Worm (Caenorhabditis elegans) whole organism, L4 larva: Measurements from ENCODE around the gene rps-30.

Source experiments
- D1046.2 ChIP-seq: fragments of 200-800 bp; sonication (Bioruptor generic); IDR thresholded peaks from 2 replicates; pipeline ENCODE4 v1.3.6; 2022; ENCODE audit warnings: missing genetic modification characterization, missing compliant biosample characterization
- F26F4.8 ChIP-seq: fragments of 200-800 bp; sonication (Bioruptor generic); conservative IDR thresholded peaks from 2 replicates; pipeline ENCODE4 v1.3.6; 2022; ENCODE audit warnings: missing genetic modification characterization, missing compliant biosample characterization
- F37D6.2 ChIP-seq: sonication (generic microtip); optimal IDR thresholded peaks from 2 replicates; lab custom pipeline; 2016; ENCODE audit warnings: mild to moderate bottlenecking, missing genetic modification characterization, missing compliant biosample characterization
- R02D3.7 ChIP-seq: fragments of 150-350 bp; sonication (generic microtip); optimal IDR thresholded peaks from 3 replicates; lab custom pipeline; 2014; ENCODE audit warnings: missing biosample characterization, missing genetic modification characterization
- T20F7.1 ChIP-seq: fragments of 200-800 bp; sonication (Bioruptor generic); optimal IDR thresholded peaks from 2 replicates; lab custom pipeline; 2018; ENCODE audit warnings: mild to moderate bottlenecking, missing genetic modification characterization, missing compliant biosample characterization
- Y48G9A.11 ChIP-seq: fragments of 200-800 bp; sonication (Bioruptor generic); IDR thresholded peaks from 2 replicates; pipeline ENCODE4 v1.3.6; 2022; ENCODE audit warnings: missing genetic modification reagents, missing genetic modification characterization, missing compliant biosample characterization
- aha-1 ChIP-seq: fragments of 150-350 bp; peaks from one replicate; lab custom pipeline; 2014; ENCODE audit warnings: missing biosample characterization, missing genetic modification characterization
- ceh-20 ChIP-seq: fragments of 200-800 bp; sonication (Bioruptor generic); IDR thresholded peaks from 2 replicates; pipeline ENCODE4 v1.3.6; 2022; ENCODE audit warnings: missing genetic modification reagents, missing genetic modification characterization, missing compliant biosample characterization
- ceh-28 ChIP-seq: fragments of 150-350 bp; optimal IDR thresholded peaks from 2 replicates; lab custom pipeline; 2014; ENCODE audit warnings: missing biosample characterization, missing genetic modification reagents, missing genetic modification characterization
- ceh-32 ChIP-seq: sonication (generic microtip); optimal IDR thresholded peaks from 2 replicates; lab custom pipeline; 2016; ENCODE audit warnings: mild to moderate bottlenecking, missing genetic modification characterization, missing compliant biosample characterization; ENCODE audit not compliant: poor library complexity
- ces-1 ChIP-seq: fragments of 150-350 bp; sonication (generic microtip); optimal IDR thresholded peaks from 4 replicates; lab custom pipeline; 2014; ENCODE audit warnings: missing biosample characterization, missing genetic modification reagents, missing genetic modification characterization
- ctbp-1 ChIP-seq: fragments of 200-800 bp; sonication (Bioruptor generic); IDR thresholded peaks from 2 replicates; pipeline ENCODE4 v1.3.6; 2022; ENCODE audit warnings: missing genetic modification reagents, missing genetic modification characterization, missing compliant biosample characterization
- dmd-9 ChIP-seq: fragments of 200-800 bp; sonication (Bioruptor generic); IDR thresholded peaks from 2 replicates; pipeline ENCODE4 v1.3.6; 2022; ENCODE audit warnings: missing genetic modification reagents, missing genetic modification characterization, missing compliant biosample characterization
- egl-43 ChIP-seq: fragments of 200-800 bp; sonication (Bioruptor generic); IDR thresholded peaks from 2 replicates; pipeline ENCODE4 v1.3.6; 2022; ENCODE audit warnings: missing genetic modification reagents, missing genetic modification characterization, missing compliant biosample characterization
- fkh-10 ChIP-seq: fragments of 150-350 bp; optimal IDR thresholded peaks from 2 replicates; lab custom pipeline; 2014; ENCODE audit warnings: missing biosample characterization, missing genetic modification reagents, missing genetic modification characterization
- hlh-30 ChIP-seq: sonication (generic microtip); optimal IDR thresholded peaks from 2 replicates; lab custom pipeline; 2017; ENCODE audit warnings: antibody characterized with exemption, mild to moderate bottlenecking, missing genetic modification characterization, missing compliant biosample characterization; ENCODE audit not compliant: insufficient read depth
- lin-1 ChIP-seq: fragments of 200-800 bp; sonication (Bioruptor generic); IDR thresholded peaks from 2 replicates; pipeline ENCODE4 v1.3.6; 2022; ENCODE audit warnings: missing genetic modification reagents, missing genetic modification characterization, missing compliant biosample characterization
- lin-13 ChIP-seq: fragments of 150-350 bp; optimal IDR thresholded peaks from 2 replicates; lab custom pipeline; 2014; ENCODE audit warnings: missing biosample characterization, missing genetic modification reagents, missing genetic modification characterization
- madf-9 ChIP-seq: fragments of 200-800 bp; sonication (Bioruptor generic); conservative IDR thresholded peaks from 2 replicates; pipeline ENCODE4 v1.3.6; 2022; ENCODE audit warnings: missing genetic modification reagents, missing genetic modification characterization, missing compliant biosample characterization
- mdl-1 ChIP-seq, 2 experiments: fragments of 150-350 bp in 1 of 2; sonication (generic microtip) in 1 of 2; optimal IDR thresholded peaks; 2 replicates each; lab custom pipeline; 2014 to 2017; ENCODE audit warnings: missing biosample characterization in 2 of 2, missing genetic modification characterization in 2 of 2
- mxl-2 ChIP-seq: fragments of 200-800 bp; sonication (Bioruptor generic); conservative IDR thresholded peaks from 2 replicates; pipeline ENCODE4 v1.3.6; 2022; ENCODE audit warnings: missing genetic modification reagents, missing genetic modification characterization, missing compliant biosample characterization
- nhr-10 ChIP-seq: fragments of 150-350 bp; optimal IDR thresholded peaks from 2 replicates; lab custom pipeline; 2014; ENCODE audit warnings: missing biosample characterization, missing genetic modification characterization
- nhr-28 ChIP-seq: fragments of 150-350 bp; optimal IDR thresholded peaks from 2 replicates; lab custom pipeline; 2014; ENCODE audit warnings: missing biosample characterization, missing genetic modification characterization
- nhr-41 ChIP-seq: fragments of 200-800 bp; sonication (Bioruptor generic); IDR thresholded peaks from 2 replicates; pipeline ENCODE4 v1.3.6; 2022; ENCODE audit warnings: missing genetic modification reagents, missing genetic modification characterization, missing compliant biosample characterization
- pha-4 ChIP-seq, 2 experiments: fragments of 150-350 bp in 1 of 2; fragments of 200-800 bp in 1 of 2; sonication (Bioruptor generic) in 1 of 2; IDR thresholded peaks in 1 of 2; optimal IDR thresholded peaks in 1 of 2; 2 replicates each; pipeline versions ENCODE4 v1.3.6 to Lab custom; 2014 to 2022; ENCODE audit warnings: missing genetic modification characterization in 2 of 2, missing genetic modification reagents in 2 of 2, missing biosample characterization in 1 of 2, missing compliant biosample characterization in 1 of 2
- skn-1 ChIP-seq: fragments of 150-350 bp; optimal IDR thresholded peaks from 2 replicates; lab custom pipeline; 2014; ENCODE audit warnings: missing biosample characterization, missing genetic modification characterization
- spr-1 ChIP-seq: sonication (generic microtip); optimal IDR thresholded peaks from 2 replicates; lab custom pipeline; 2016; ENCODE audit warnings: mild to moderate bottlenecking, missing genetic modification characterization, missing compliant biosample characterization
- spr-3 ChIP-seq: fragments of 200-800 bp; sonication (Bioruptor generic); optimal IDR thresholded peaks from 2 replicates; lab custom pipeline; 2018; ENCODE audit warnings: mild to moderate bottlenecking, missing genetic modification characterization, missing compliant biosample characterization
- unc-39 ChIP-seq: sonication (generic microtip); optimal IDR thresholded peaks from 2 replicates; lab custom pipeline; 2017; ENCODE audit warnings: missing biosample characterization, missing genetic modification characterization
- vab-7 ChIP-seq: fragments of 200-800 bp; sonication (Bioruptor generic); IDR thresholded peaks from 2 replicates; pipeline ENCODE4 v1.3.6; 2022; ENCODE audit warnings: missing genetic modification reagents, missing genetic modification characterization, missing compliant biosample characterization
- zag-1 ChIP-seq: fragments of 150-350 bp; optimal IDR thresholded peaks from 2 replicates; lab custom pipeline; 2014; ENCODE audit warnings: missing biosample characterization, missing genetic modification characterization
- zip-2 ChIP-seq: fragments of 150-350 bp; optimal IDR thresholded peaks from 2 replicates; lab custom pipeline; 2014; ENCODE audit warnings: missing biosample characterization, missing genetic modification characterization

The rps-30 gene

DNA sequence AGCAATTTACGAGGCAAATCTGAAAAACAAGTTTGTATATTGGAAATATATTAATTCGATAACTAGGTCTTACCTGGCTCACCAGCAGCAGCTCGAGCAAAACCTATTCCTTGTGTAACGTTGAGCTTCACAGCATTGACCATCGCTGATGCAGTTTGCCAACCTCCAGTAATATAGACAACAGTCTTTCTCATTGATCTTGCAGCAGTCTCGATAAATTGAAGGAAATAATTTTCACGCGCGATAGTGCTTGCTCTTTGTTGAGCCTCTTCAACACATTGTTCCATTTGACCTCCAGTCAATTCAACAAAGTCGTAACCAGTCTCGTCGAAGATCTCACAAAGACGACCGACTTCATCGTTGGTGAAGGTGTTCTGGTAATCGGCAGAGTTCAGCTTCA lies 34.2 kb downstream of the rps-30 start:
- TF ChIP-seq skn-1 (tag; lab: Kevin White, UChicago) (no peak), spr-3 (GFP tag; lab: Kevin White, UChicago) (no peak), mxl-2 (GFP tag; lab: Robert Waterston, UW) (no peak), aha-1 (tag; lab: Kevin White, UChicago) (peak; percentile 97), mdl-1 (tag; optimal IDR thresholded peaks at IDR 0.05; lab: Kevin White, UChicago) (no peak)
- TF ChIP-seq, all 104 proteins: peak for 1

DNA sequence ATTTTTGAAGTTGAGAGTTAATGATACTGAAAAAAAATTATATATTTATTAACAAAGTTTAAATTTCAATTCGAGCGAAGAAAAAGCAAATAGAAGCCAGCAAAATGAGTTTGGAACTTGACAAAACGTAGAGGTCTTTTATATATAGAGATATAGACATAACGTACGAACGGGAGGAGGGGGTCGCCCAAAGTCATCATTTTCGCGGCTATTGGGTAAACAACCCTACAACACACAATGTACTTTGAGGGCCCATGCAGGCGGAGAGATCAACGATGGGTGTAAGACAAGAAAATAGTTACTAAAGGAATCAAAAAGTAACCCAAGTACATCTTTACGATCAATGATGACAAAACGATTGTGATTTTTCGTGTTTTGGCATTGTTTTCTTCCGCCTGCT lies 35.4 kb downstream of the rps-30 start, which contains the start of gene ZK742.4:
ZK742.4 (minus strand) TSS at position 35 of the 400 bp plus-strand sequence.
- TF ChIP-seq T20F7.1 (GFP tag; lab: Kevin White, UChicago) = no peak
- no peak for TF ChIP-seq ceh-28 (tag; lab: Kevin White, UChicago)
- no peak for TF ChIP-seq hlh-30
- TF ChIP-seq spr-1 (tag; lab: Kevin White, UChicago) = no peak
- no peak for TF ChIP-seq D1046.2 (GFP tag; lab: Robert Waterston, UW)
- no peak for TF ChIP-seq mxl-2 (GFP tag; lab: Robert Waterston, UW)
- TF ChIP-seq pha-4 (GFP tag; IDR thresholded peaks at IDR 0.05; lab: Robert Waterston, UW) = 0 out of 2 replicates have a peak, but pooled peaks have one; percentile 21
- no peak for TF ChIP-seq pha-4 (tag; optimal IDR thresholded peaks at IDR 0.05; lab: Kevin White, UChicago)
- TF ChIP-seq nhr-28 (tag; lab: Kevin White, UChicago) = peak; percentile 43
- no peak for TF ChIP-seq ceh-20 (GFP tag; lab: Robert Waterston, UW)
- TF ChIP-seq lin-13 (GFP tag; lab: Kevin White, UChicago) = no peak
- TF ChIP-seq madf-9 = no peak
- no peak for TF ChIP-seq F37D6.2 (tag; lab: Kevin White, UChicago)
- TF ChIP-seq Y48G9A.11 (GFP tag; lab: Robert Waterston, UW) = no peak
- no peak for TF ChIP-seq egl-43 (GFP tag; lab: Robert Waterston, UW)
- no peak for TF ChIP-seq mdl-1 (tag; optimal IDR thresholded peaks at IDR 0.05; lab: Kevin White, UChicago)
- TF ChIP-seq nhr-10 (tag; lab: Kevin White, UChicago) = no peak
- no peak for TF ChIP-seq R02D3.7 (tag; lab: Kevin White, UChicago)
- TF ChIP-seq, all 104 proteins: peak for 2

DNA sequence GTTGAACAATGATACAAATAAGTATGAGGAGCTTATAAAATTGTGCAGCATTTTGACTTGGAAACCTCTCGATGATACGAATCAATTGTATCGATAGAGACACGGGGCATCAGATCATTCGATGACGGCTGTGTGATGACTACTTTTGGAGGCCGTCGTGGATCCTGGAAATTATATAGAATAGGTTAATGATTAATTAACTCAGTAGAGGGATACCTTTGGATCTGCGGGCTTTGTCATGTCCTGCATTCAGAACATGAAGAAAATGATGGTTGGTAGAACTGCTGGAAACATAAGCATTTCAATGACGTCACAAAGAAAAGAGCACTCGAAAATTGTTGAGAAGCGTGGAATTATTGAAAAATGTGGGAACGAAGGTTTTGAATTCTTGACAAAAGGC lies 38.2 kb downstream of the rps-30 start, which contains the start of gene ZK742.6:
ZK742.6 (minus strand) TSS at position 342 of the 400 bp plus-strand sequence.
- TF ChIP-seq lin-1 (GFP tag; lab: Robert Waterston, UW) = no peak
- TF ChIP-seq nhr-41 = no peak
- no peak for TF ChIP-seq zag-1
- no peak for TF ChIP-seq fkh-10 (GFP tag; lab: Kevin White, UChicago)
- TF ChIP-seq zip-2 (tag; lab: Kevin White, UChicago) = no peak
- no peak for TF ChIP-seq mdl-1 (tag; optimal IDR thresholded peaks at IDR 0.05; lab: Kevin White, UChicago)
- TF ChIP-seq ctbp-1 (GFP tag; lab: Robert Waterston, UW) = no peak
- no peak for TF ChIP-seq nhr-28 (tag; lab: Kevin White, UChicago)
- TF ChIP-seq ceh-32 = no peak

ce11 chrV:7816486-7816885 lies 40.1 kb downstream of the rps-30 start:
- TF ChIP-seq fkh-10 (GFP tag; lab: Kevin White, UChicago) = peak; percentile 56
- TF ChIP-seq ces-1 (GFP tag; lab: Kevin White, UChicago) = peak; percentile 65
- no peak for TF ChIP-seq madf-9
- no peak for TF ChIP-seq vab-7 (GFP tag; lab: Robert Waterston, UW)
- TF ChIP-seq ctbp-1 (GFP tag; lab: Robert Waterston, UW) = 0 out of 2 replicates have a peak, but pooled peaks have one; percentile 31
- TF ChIP-seq, all 104 proteins: peak for 3

DNA sequence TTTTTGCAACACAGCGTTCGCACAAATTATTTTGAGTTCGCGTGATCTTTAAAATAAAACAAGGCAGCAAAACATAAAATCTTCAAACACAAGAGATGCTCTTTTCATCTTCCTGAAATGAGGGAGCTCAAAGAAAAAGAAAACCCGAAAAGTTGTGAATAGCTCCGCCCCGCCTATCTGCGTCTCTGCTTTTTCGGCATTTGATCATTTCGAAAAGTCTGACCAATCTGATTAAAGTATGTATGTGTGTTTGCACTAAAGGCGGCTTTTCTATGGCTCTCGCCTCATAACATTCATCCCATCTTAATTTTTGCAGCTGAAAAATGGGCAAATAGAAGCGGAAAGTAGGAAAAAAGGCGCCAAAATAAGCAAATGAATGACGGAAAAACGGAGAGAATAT lies 43.2 kb downstream of the rps-30 start:
- TF ChIP-seq F26F4.8 (GFP tag; lab: Robert Waterston, UW) (no peak), unc-39 (tag; lab: Kevin White, UChicago) (no peak), fkh-10 (GFP tag; lab: Kevin White, UChicago) (peak; percentile 19), dmd-9 (GFP tag; lab: Robert Waterston, UW) (no peak)
